Worm (Caenorhabditis elegans) whole organism, young adult: ENCODE results near the gene flp-3.

Source experiments
- B0261.1 ChIP-seq: sonication (generic microtip); optimal IDR thresholded peaks from 2 replicates; lab custom pipeline; 2016; ENCODE audit warnings: mild to moderate bottlenecking, missing genetic modification characterization, moderate library complexity, missing compliant biosample characterization
- F10E7.11 ChIP-seq: sonication (generic microtip); optimal IDR thresholded peaks from 2 replicates; lab custom pipeline; 2017; ENCODE audit warnings: mild to moderate bottlenecking, missing genetic modification characterization, moderate library complexity, missing compliant biosample characterization
- F37B4.10 ChIP-seq: fragments of 200-800 bp; sonication (Bioruptor generic); IDR thresholded peaks from 2 replicates; pipeline ENCODE4 v1.3.6; 2022; ENCODE audit warnings: missing genetic modification characterization, missing compliant biosample characterization
- F49E8.2 ChIP-seq: sonication (generic microtip); optimal IDR thresholded peaks from 3 replicates; lab custom pipeline; 2017; ENCODE audit warnings: missing genetic modification characterization, mild to moderate bottlenecking, missing compliant biosample characterization, antibody characterized with exemption, moderate library complexity; ENCODE audit not compliant: insufficient read depth
- F52B5.7 ChIP-seq: sonication (generic microtip); optimal IDR thresholded peaks from 2 replicates; lab custom pipeline; 2016; ENCODE audit warnings: mild to moderate bottlenecking, missing genetic modification characterization, missing compliant biosample characterization
- F57A8.1 ChIP-seq: fragments of 200-800 bp; sonication (Bioruptor generic); optimal IDR thresholded peaks from 2 replicates; lab custom pipeline; 2018; ENCODE audit warnings: mild to moderate bottlenecking, missing genetic modification characterization, moderate library complexity, missing compliant biosample characterization
- Y53G8AR.9 ChIP-seq: fragments of 200-800 bp; sonication (Bioruptor generic); conservative IDR thresholded peaks from 2 replicates; pipeline ENCODE4 v1.3.6; 2022; ENCODE audit warnings: missing genetic modification reagents, missing genetic modification characterization, missing compliant biosample characterization
- Y79H2A.3 ChIP-seq: fragments of 200-800 bp; sonication (Bioruptor generic); conservative IDR thresholded peaks from 2 replicates; pipeline ENCODE4 v1.3.6; 2022; ENCODE audit warnings: missing genetic modification reagents, missing genetic modification characterization, missing compliant biosample characterization
- ZK185.1 ChIP-seq: sonication (generic microtip); optimal IDR thresholded peaks from 2 replicates; lab custom pipeline; 2016; ENCODE audit warnings: mild to moderate bottlenecking, missing genetic modification characterization, missing compliant biosample characterization; ENCODE audit not compliant: poor library complexity, severe bottlenecking
- atf-7 ChIP-seq: sonication (generic microtip); optimal IDR thresholded peaks from 2 replicates; lab custom pipeline; 2017; ENCODE audit warnings: mild to moderate bottlenecking, missing genetic modification characterization, missing compliant biosample characterization
- attf-5 ChIP-seq: fragments of 200-800 bp; sonication (Bioruptor generic); optimal IDR thresholded peaks from 2 replicates; lab custom pipeline; 2018; ENCODE audit warnings: mild to moderate bottlenecking, missing genetic modification characterization, missing compliant biosample characterization
- attf-6 ChIP-seq: fragments of 200-800 bp; sonication (Bioruptor generic); IDR thresholded peaks from 2 replicates; pipeline ENCODE4 v1.3.6; 2022; ENCODE audit warnings: missing genetic modification reagents, missing genetic modification characterization, missing compliant biosample characterization
- cebp-1 ChIP-seq, 2 experiments: fragments of 200-800 bp in 1 of 2; sonication (Bioruptor generic) in 1 of 2; sonication (generic microtip) in 1 of 2; IDR thresholded peaks in 1 of 2; optimal IDR thresholded peaks in 1 of 2; 2 replicates each; pipeline versions ENCODE4 v1.3.6 to Lab custom; 2017 to 2022; ENCODE audit warnings: missing compliant biosample characterization in 2 of 2, missing genetic modification characterization in 2 of 2, mild to moderate bottlenecking in 1 of 2, missing genetic modification reagents in 1 of 2, moderate library complexity in 1 of 2
- cebp-2 ChIP-seq: fragments of 200-800 bp; sonication (Bioruptor generic); IDR thresholded peaks from 2 replicates; pipeline ENCODE4 v1.3.6; 2022; ENCODE audit warnings: missing genetic modification characterization, missing compliant biosample characterization
- dox-1 ChIP-seq: fragments of 200-800 bp; sonication (Bioruptor generic); IDR thresholded peaks from 2 replicates; pipeline ENCODE4 v1.3.6; 2022; ENCODE audit warnings: missing genetic modification reagents, missing genetic modification characterization, missing compliant biosample characterization
- dpl-1 ChIP-seq: fragments of 150-350 bp; optimal IDR thresholded peaks from 2 replicates; lab custom pipeline; 2014; ENCODE audit warnings: missing biosample characterization, missing genetic modification reagents, missing genetic modification characterization
- egrh-3 ChIP-seq: fragments of 200-800 bp; sonication (Bioruptor generic); IDR thresholded peaks from 2 replicates; pipeline ENCODE4 v1.3.6; 2022; ENCODE audit warnings: missing genetic modification reagents, missing genetic modification characterization, missing compliant biosample characterization
- gei-17 ChIP-seq: fragments of 200-800 bp; sonication (Bioruptor generic); optimal IDR thresholded peaks from 2 replicates; lab custom pipeline; 2018; ENCODE audit warnings: mild to moderate bottlenecking, missing genetic modification characterization, missing compliant biosample characterization
- lag-1 ChIP-seq: fragments of 200-800 bp; sonication (Bioruptor generic); IDR thresholded peaks from 2 replicates; pipeline ENCODE4 v1.3.6; 2022; ENCODE audit warnings: missing genetic modification reagents, missing genetic modification characterization, missing compliant biosample characterization
- lin-35 ChIP-seq, 3 experiments: fragments of 150-350 bp in 2 of 3; sonication (generic microtip) in 1 of 3; optimal IDR thresholded peaks; 2 replicates each; lab custom pipeline; 2014 to 2018; ENCODE audit warnings: missing biosample characterization in 3 of 3, missing genetic modification characterization in 3 of 3, missing genetic modification reagents in 3 of 3
- lin-40 ChIP-seq: sonication (generic microtip); optimal IDR thresholded peaks from 2 replicates; lab custom pipeline; 2016; ENCODE audit warnings: missing genetic modification characterization, mild to moderate bottlenecking, missing compliant biosample characterization, missing genotype, missing genetic modification reagents
- lin-54 ChIP-seq: fragments of 200-800 bp; sonication (Bioruptor generic); optimal IDR thresholded peaks from 2 replicates; lab custom pipeline; 2018; ENCODE audit warnings: mild to moderate bottlenecking, missing genetic modification characterization, missing compliant biosample characterization
- lir-1 ChIP-seq: fragments of 200-800 bp; sonication (Bioruptor generic); conservative IDR thresholded peaks from 2 replicates; pipeline ENCODE4 v1.3.6; 2022; ENCODE audit warnings: missing genetic modification reagents, missing genetic modification characterization, missing compliant biosample characterization
- madf-3 ChIP-seq: fragments of 200-800 bp; sonication (Bioruptor generic); IDR thresholded peaks from 2 replicates; pipeline ENCODE4 v1.3.6; 2022; ENCODE audit warnings: missing genetic modification reagents, missing genetic modification characterization, missing compliant biosample characterization
- mel-28 ChIP-seq: sonication (generic microtip); optimal IDR thresholded peaks from 2 replicates; lab custom pipeline; 2016; ENCODE audit warnings: borderline replicate concordance, mild to moderate bottlenecking, missing genetic modification characterization, missing compliant biosample characterization
- mes-4 ChIP-seq: sonication (generic microtip); optimal IDR thresholded peaks from 2 replicates; lab custom pipeline; 2016; ENCODE audit warnings: missing genotype, missing genetic modification characterization, missing compliant biosample characterization
- mxl-1 ChIP-seq: sonication (generic microtip); optimal IDR thresholded peaks from 2 replicates; lab custom pipeline; 2016; ENCODE audit warnings: missing genetic modification characterization, missing compliant biosample characterization
- nhr-179 ChIP-seq: sonication (generic microtip); optimal IDR thresholded peaks from 2 replicates; lab custom pipeline; 2016; ENCODE audit warnings: mild to moderate bottlenecking, missing genetic modification characterization, missing compliant biosample characterization
- nhr-27 ChIP-seq: fragments of 200-800 bp; sonication (Bioruptor generic); optimal IDR thresholded peaks from 2 replicates; lab custom pipeline; 2018; ENCODE audit warnings: mild to moderate bottlenecking, missing genetic modification characterization, moderate library complexity, missing compliant biosample characterization
- nhr-80 ChIP-seq: sonication (generic microtip); optimal IDR thresholded peaks from 2 replicates; lab custom pipeline; 2016; ENCODE audit warnings: missing genetic modification characterization, missing compliant biosample characterization
- nhr-90 ChIP-seq: sonication (generic microtip); optimal IDR thresholded peaks from 2 replicates; lab custom pipeline; 2016; ENCODE audit warnings: missing genotype, mild to moderate bottlenecking, missing genetic modification characterization, missing compliant biosample characterization
- sea-2 ChIP-seq: fragments of 200-800 bp; sonication (Bioruptor generic); IDR thresholded peaks from 2 replicates; pipeline ENCODE4 v1.3.6; 2022; ENCODE audit warnings: missing genetic modification characterization, missing compliant biosample characterization
- snpc-1.1 ChIP-seq: sonication (generic microtip); optimal IDR thresholded peaks from 2 replicates; lab custom pipeline; 2017; ENCODE audit warnings: missing genetic modification characterization, mild to moderate bottlenecking, missing compliant biosample characterization, antibody characterized with exemption, moderate library complexity, missing genotype, missing genetic modification reagents; ENCODE audit not compliant: insufficient read depth
- snpc-1.3 ChIP-seq: sonication (generic microtip); optimal IDR thresholded peaks from 2 replicates; lab custom pipeline; 2017; ENCODE audit warnings: missing genetic modification characterization, mild to moderate bottlenecking, missing compliant biosample characterization, antibody characterized with exemption, moderate library complexity, missing genotype, missing genetic modification reagents; ENCODE audit not compliant: insufficient read depth
- tbp1 ChIP-seq: fragments of 200-800 bp; sonication (Bioruptor generic); optimal IDR thresholded peaks from 2 replicates; lab custom pipeline; 2018; ENCODE audit warnings: mild to moderate bottlenecking, missing genetic modification characterization, missing compliant biosample characterization
- xnd-1 ChIP-seq: sonication (generic microtip); optimal IDR thresholded peaks from 2 replicates; lab custom pipeline; 2016; ENCODE audit warnings: missing genotype, missing genetic modification reagents, missing genetic modification characterization, missing compliant biosample characterization
- zfh-2 ChIP-seq: fragments of 200-800 bp; sonication (Bioruptor generic); conservative IDR thresholded peaks from 2 replicates; pipeline ENCODE4 v1.3.6; 2022; ENCODE audit warnings: missing genetic modification reagents, missing genetic modification characterization, missing compliant biosample characterization
- ztf-18 ChIP-seq: sonication (generic microtip); optimal IDR thresholded peaks from 2 replicates; lab custom pipeline; 2016; ENCODE audit warnings: missing genotype, mild to moderate bottlenecking, missing genetic modification characterization, missing compliant biosample characterization
- ztf-26 ChIP-seq: sonication (generic microtip); optimal IDR thresholded peaks from 2 replicates; lab custom pipeline; 2017; ENCODE audit warnings: missing genetic modification characterization, missing compliant biosample characterization

flp-3 gene

ce11 chrX:10081077-10081476, 11.7 kb downstream of the flp-3 start:
- TF ChIP-seq snpc-1.3 (tag; lab: Kevin White, UChicago) (no peak), Y79H2A.3 (GFP tag; lab: Robert Waterston, UW) (no peak), gei-17 (GFP tag; lab: Kevin White, UChicago) (no peak), madf-3 (GFP tag; lab: Robert Waterston, UW) (no peak), F52B5.7 (no peak), F10E7.11 (tag; lab: Kevin White, UChicago) (no peak), mel-28 (tag; lab: Kevin White, UChicago) (no peak), snpc-1.1 (tag; lab: Kevin White, UChicago) (no peak), lin-40 (tag; lab: Kevin White, UChicago) (no peak), nhr-179 (tag; lab: Kevin White, UChicago) (no peak), xnd-1 (tag; lab: Kevin White, UChicago) (no peak), lin-35 (GFP tag; optimal IDR thresholded peaks at IDR 0.05; lab: Kevin White, UChicago) (no peak), ztf-26 (tag; lab: Kevin White, UChicago) (no peak), nhr-27 (tag; lab: Kevin White, UChicago) (no peak), lir-1 (no peak), sea-2 (GFP tag; lab: Robert Waterston, UW) (no peak), F49E8.2 (no peak), nhr-90 (tag; lab: Kevin White, UChicago) (no peak), attf-5 (GFP tag; lab: Kevin White, UChicago) (no peak), lin-54 (no peak)

- TF ChIP-seq zfh-2 (GFP tag; lab: Robert Waterston, UW) (peak; percentile 55), mxl-1 (tag; lab: Kevin White, UChicago) (no peak), cebp-2 (GFP tag; lab: Robert Waterston, UW) (no peak), nhr-90 (tag; lab: Kevin White, UChicago) (no peak), lag-1 (GFP tag; lab: Robert Waterston, UW) (no peak), ZK185.1 (tag; lab: Kevin White, UChicago) (no peak)
Measured at ce11 chrX:10079230-10079629, 13.5 kb downstream of the flp-3 start.

ce11 chrX:10078637-10079036, 14.1 kb downstream of the flp-3 start:
- TF ChIP-seq tbp1: no peak

- TF ChIP-seq dox-1 (GFP tag; lab: Robert Waterston, UW) (peak; percentile 43; the same call in 1 of the 2 replicates), ztf-18 (tag; lab: Kevin White, UChicago) (no peak), egrh-3 (GFP tag; lab: Robert Waterston, UW) (peak; percentile 96), F57A8.1 (GFP tag; lab: Kevin White, UChicago) (no peak), nhr-80 (tag; lab: Kevin White, UChicago) (no peak), Y53G8AR.9 (no peak), dpl-1 (no peak), lag-1 (GFP tag; lab: Robert Waterston, UW) (no peak), B0261.1 (tag; lab: Kevin White, UChicago) (no peak), mes-4 (tag; lab: Kevin White, UChicago) (peak; percentile 0), cebp-2 (GFP tag; lab: Robert Waterston, UW) (no peak), tbp1 (no peak), zfh-2 (GFP tag; lab: Robert Waterston, UW) (peak; percentile 94), atf-7 (no peak), attf-6 (GFP tag; lab: Robert Waterston, UW) (no peak), F37B4.10 (0 out of 2 replicates have a peak, but pooled peaks have one; percentile 60), cebp-1 (GFP tag; IDR thresholded peaks at IDR 0.05; lab: Robert Waterston, UW) (no peak), cebp-1 (tag; optimal IDR thresholded peaks at IDR 0.05; lab: Kevin White, UChicago) (no peak)
Measured at ce11 chrX:10078089-10078488, 14.7 kb downstream of the flp-3 start.
